Fruit fly (Drosophila melanogaster) whole organism, prepupa: ENCODE results near the gene Cpr100A.

Source experiments
- CG15336 ChIP-seq: fragments of 200-800 bp; sonication (Bioruptor generic); IDR thresholded peaks from 2 replicates; pipeline ENCODE4 v1.3.6; 2022; ENCODE audit warnings: missing biosample characterization, missing genetic modification characterization
- CG16779 ChIP-seq: fragments of 200-800 bp; sonication (Bioruptor generic); optimal IDR thresholded peaks from 3 replicates; lab custom pipeline; 2017; ENCODE audit warnings: missing biosample characterization, mild to moderate bottlenecking, missing genetic modification characterization
- CG3032 ChIP-seq: fragments of 200-800 bp; optimal IDR thresholded peaks from 2 replicates; lab custom pipeline; 2019; ENCODE audit warnings: missing biosample characterization, mild to moderate bottlenecking, missing genetic modification characterization, moderate library complexity
- CG3919 ChIP-seq: fragments of 200-800 bp; sonication (Bioruptor generic); optimal IDR thresholded peaks from 3 replicates; lab custom pipeline; 2016; ENCODE audit warnings: missing biosample characterization, missing genetic modification characterization
- CG6276 ChIP-seq: fragments of 200-800 bp; sonication (Bioruptor generic); optimal IDR thresholded peaks from 2 replicates; lab custom pipeline; 2017; ENCODE audit warnings: missing biosample characterization, mild to moderate bottlenecking, missing genetic modification characterization
- CG6792 ChIP-seq: fragments of 200-800 bp; sonication (Bioruptor generic); optimal IDR thresholded peaks from 3 replicates; lab custom pipeline; 2016; ENCODE audit warnings: missing biosample characterization, missing genetic modification characterization
- CG6854 ChIP-seq: fragments of 200-800 bp; sonication (Bioruptor generic); optimal IDR thresholded peaks from 2 replicates; lab custom pipeline; 2017; ENCODE audit warnings: missing biosample characterization, mild to moderate bottlenecking, missing genetic modification characterization
- CG8119 ChIP-seq: fragments of 200-800 bp; sonication (Bioruptor generic); IDR thresholded peaks from 3 replicates; pipeline ENCODE4 v1.3.6; 2022; ENCODE audit warnings: missing biosample characterization, missing genetic modification characterization
- Eip78C ChIP-seq: fragments of 200-800 bp; sonication (Bioruptor generic); peaks from one replicate; lab custom pipeline; 2016; ENCODE audit warnings: missing biosample characterization, missing genetic modification characterization
- Gug ChIP-seq: fragments of 200-800 bp; sonication (Bioruptor generic); IDR thresholded peaks from 2 replicates; pipeline ENCODE4 v1.3.6; 2022; ENCODE audit warnings: missing biosample characterization, missing genetic modification characterization
- Hr38 ChIP-seq: sonication (Bioruptor generic); optimal IDR thresholded peaks from 2 replicates; lab custom pipeline; 2016; ENCODE audit warnings: missing biosample characterization, missing genetic modification characterization
- eg ChIP-seq: fragments of 200-800 bp; sonication (Bioruptor generic); IDR thresholded peaks from 3 replicates; pipeline ENCODE4 v1.3.6; 2022; ENCODE audit warnings: missing biosample characterization, missing genetic modification characterization
- topi ChIP-seq: fragments of 200-800 bp; sonication (Bioruptor generic); optimal IDR thresholded peaks from 3 replicates; lab custom pipeline; 2016; ENCODE audit warnings: missing biosample characterization, missing genetic modification characterization

DNA sequence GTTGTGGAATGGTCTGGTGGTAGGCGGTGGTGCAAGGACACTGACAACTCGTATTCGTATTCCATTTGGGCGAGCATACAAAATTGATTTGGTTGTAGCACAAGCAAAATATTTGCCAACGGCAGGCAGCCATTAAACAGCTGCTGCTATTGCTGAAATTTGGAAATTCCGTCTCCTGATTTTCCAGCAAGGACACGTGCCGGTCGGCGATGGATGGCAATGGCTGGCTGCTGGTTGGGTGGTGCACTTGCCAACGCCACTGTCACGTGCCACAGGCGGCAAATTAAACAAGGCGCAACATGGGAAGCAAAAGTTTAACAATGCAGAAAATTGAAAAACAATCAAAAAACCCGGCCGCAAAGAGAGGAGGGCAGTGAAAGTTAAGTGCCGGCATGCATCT, 36.7 kb downstream of the Cpr100A start:
- TF ChIP-seq Hr38 (GFP tag; lab: Kevin White, UChicago) (no peak), CG8119 (GFP tag; lab: Robert Waterston, UW) (no peak), Gug (GFP tag; lab: Robert Waterston, UW) (no peak), CG3919 (GFP tag; lab: Kevin White, UChicago) (no peak), Eip78C (GFP tag; lab: Kevin White, UChicago) (no peak), topi (GFP tag; lab: Kevin White, UChicago) (no peak), eg (GFP tag; lab: Robert Waterston, UW) (no peak), CG6276 (no peak), CG16779 (tag; lab: Kevin White, UChicago) (no peak), CG15336 (GFP tag; lab: Robert Waterston, UW) (no peak), CG6792 (GFP tag; lab: Kevin White, UChicago) (no peak), CG6854 (no peak), CG3032 (tag; lab: Kevin White, UChicago) (no peak)
